Worm (Caenorhabditis elegans) whole organism, L3 larva: Measurements from ENCODE around the gene fkh-7.

ENCODE experiments used
- ZK546.5 ChIP-seq: sonication (generic microtip); optimal IDR thresholded peaks from 2 replicates; lab custom pipeline; 2017; ENCODE audit warnings: missing biosample characterization, missing genetic modification characterization
- aly-2 ChIP-seq: fragments of 150-350 bp; optimal IDR thresholded peaks from 2 replicates; lab custom pipeline; 2014; ENCODE audit warnings: missing biosample characterization, missing genetic modification characterization
- ceh-16 ChIP-seq: sonication (generic microtip); optimal IDR thresholded peaks from 2 replicates; lab custom pipeline; 2017; ENCODE audit warnings: missing biosample characterization, missing genetic modification characterization
- egl-27 ChIP-seq: sonication (generic microtip); optimal IDR thresholded peaks from 4 replicates; lab custom pipeline; 2017; ENCODE audit warnings: missing biosample characterization, missing genetic modification reagents, missing genetic modification characterization
- fkh-2 ChIP-seq: fragments of 150-350 bp; optimal IDR thresholded peaks from 2 replicates; lab custom pipeline; 2014; ENCODE audit warnings: missing biosample characterization, missing genetic modification reagents, missing genetic modification characterization
- nfya-1 ChIP-seq: sonication (generic microtip); optimal IDR thresholded peaks from 2 replicates; lab custom pipeline; 2017; ENCODE audit warnings: missing genetic modification characterization, mild to moderate bottlenecking, missing compliant biosample characterization, antibody characterized with exemption, moderate library complexity; ENCODE audit not compliant: insufficient read depth
- nhr-237 ChIP-seq: fragments of 150-350 bp; optimal IDR thresholded peaks from 2 replicates; lab custom pipeline; 2014; ENCODE audit warnings: missing biosample characterization, missing genetic modification characterization
- nhr-77 ChIP-seq: fragments of 150-350 bp; optimal IDR thresholded peaks from 2 replicates; lab custom pipeline; 2014; ENCODE audit warnings: missing biosample characterization, missing genetic modification characterization

DNA sequence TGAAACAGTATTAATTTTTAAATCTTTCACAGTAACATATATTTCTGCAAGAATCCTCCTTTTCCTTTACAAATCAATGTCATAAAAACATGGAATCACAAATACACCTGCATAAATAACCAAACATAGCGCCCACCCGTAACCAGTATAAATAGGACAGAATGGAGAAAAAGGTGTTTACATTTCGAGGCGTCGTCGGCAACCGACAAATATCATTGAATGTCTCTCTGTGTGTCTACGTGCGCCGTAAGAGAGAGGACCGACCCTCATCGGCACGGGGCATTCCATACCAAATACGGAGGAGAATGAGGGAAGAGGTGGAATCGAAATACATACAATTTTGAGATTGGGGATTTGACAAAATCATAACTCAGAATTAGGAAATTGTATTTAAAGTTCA, 19.4 kb upstream of the fkh-7 start:
- no peak for TF ChIP-seq ceh-16 (tag; lab: Kevin White, UChicago)
- TF ChIP-seq aly-2, result no peak
- TF ChIP-seq nhr-77 (tag; lab: Kevin White, UChicago), result no peak
- TF ChIP-seq ZK546.5 (tag; lab: Kevin White, UChicago), result no peak
- TF ChIP-seq egl-27 (tag; lab: Kevin White, UChicago), result no peak
- TF ChIP-seq nhr-237, result no peak
- no peak for TF ChIP-seq nfya-1
- TF ChIP-seq fkh-2, result no peak
